Worm (Caenorhabditis elegans): ENCODE data around the gene T22G5.3.

The T22G5.3 gene

DNA sequence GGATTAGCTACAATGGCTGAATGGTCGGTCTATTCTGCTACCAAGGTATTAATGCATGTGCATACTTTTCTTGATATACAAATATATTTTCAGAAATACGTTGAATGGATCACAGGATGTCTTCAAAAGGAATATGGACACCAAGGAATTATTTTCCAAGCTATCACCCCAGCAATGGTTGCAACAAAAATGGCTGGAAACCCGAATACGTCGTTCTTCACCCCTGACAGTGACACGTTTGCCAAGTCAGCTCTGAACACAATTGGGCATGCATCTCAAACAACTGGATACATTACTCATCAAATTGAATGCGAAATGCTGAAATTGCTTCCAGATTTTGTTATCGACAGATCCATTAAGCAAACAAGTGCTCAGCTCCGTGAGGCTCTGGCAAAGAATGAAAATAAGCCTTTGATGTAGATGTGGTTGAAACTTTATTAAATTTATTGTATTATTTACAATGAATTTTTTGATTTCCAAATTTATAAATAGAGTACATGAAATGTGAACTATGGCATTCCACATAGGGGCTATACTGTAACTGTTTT is 26.9 kb downstream of the T22G5.3 start (continued):
- TF ChIP-seq F37B4.10 (GFP tag; IDR thresholded peaks at IDR 0.05) = peak; percentile 93; the same call in 1 of the 2 replicates
- 0 out of 2 replicates have a peak, but pooled peaks have one; percentile 69 for TF ChIP-seq lag-1 (GFP tag; IDR thresholded peaks at IDR 0.05)
- no peak for TF ChIP-seq snpc-3.4 (tag; optimal IDR thresholded peaks at IDR 0.05)
- peak in 1 of 3 experiments; percentile 55 for TF ChIP-seq lin-35 (GFP tag; optimal IDR thresholded peaks at IDR 0.05)
- peak; percentile 71 for TF ChIP-seq tbp1 (GFP tag; optimal IDR thresholded peaks at IDR 0.05)
- TF ChIP-seq F39B2.1 (GFP tag; IDR thresholded peaks at IDR 0.05) = no peak
- TF ChIP-seq Y79H2A.3 (GFP tag; conservative IDR thresholded peaks at IDR 0.05) = peak; percentile 64; the same call in 1 of the 2 replicates
- TF ChIP-seq mel-28 (tag; optimal IDR thresholded peaks at IDR 0.05; ENCODE audit: borderline replicate concordance) = peak; percentile 88
- TF ChIP-seq atf-7 (tag; optimal IDR thresholded peaks at IDR 0.05) = peak; percentile 90
- TF ChIP-seq sdz-38 (tag; optimal IDR thresholded peaks at IDR 0.05) = no peak
- no peak for TF ChIP-seq ceh-79 (tag; optimal IDR thresholded peaks at IDR 0.05)
- TF ChIP-seq ztf-22 (GFP tag; optimal IDR thresholded peaks at IDR 0.05) = peak; percentile 76
- TF ChIP-seq pbrm-1 (GFP tag; IDR thresholded peaks at IDR 0.05) = peak; percentile 61; the same call in 1 of the 2 replicates
- TF ChIP-seq madf-10 (tag; optimal IDR thresholded peaks at IDR 0.05) = peak; percentile 64
- TF ChIP-seq F33H1.4 (GFP tag; IDR thresholded peaks at IDR 0.05) = no peak; the same call in none of the 2 replicates
- TF ChIP-seq ceh-58 (GFP tag; IDR thresholded peaks at IDR 0.05) = no peak
- peak; percentile 65 for TF ChIP-seq F10E7.11 (tag; optimal IDR thresholded peaks at IDR 0.05)
- TF ChIP-seq B0035.1 (tag; optimal IDR thresholded peaks at IDR 0.05) = peak; percentile 69
- TF ChIP-seq lir-1 (GFP tag; conservative IDR thresholded peaks at IDR 0.05) = peak; percentile 73
- TF ChIP-seq ztf-26 (tag; optimal IDR thresholded peaks at IDR 0.05) = peak; percentile 86
- TF ChIP-seq cebp-1 (GFP tag; IDR thresholded peaks at IDR 0.05) = peak; percentile 77
- peak; percentile 94 for TF ChIP-seq cebp-1 (tag; optimal IDR thresholded peaks at IDR 0.05)
- TF ChIP-seq nfyb-1 (GFP tag; IDR thresholded peaks at IDR 0.05) = peak; percentile 95
- TF ChIP-seq snpc-1.3 (tag; optimal IDR thresholded peaks at IDR 0.05; ENCODE audit: insufficient read depth) = no peak
- TF ChIP-seq ceh-100 (GFP tag; IDR thresholded peaks at IDR 0.05) = peak; percentile 54; the same call in 1 of the 2 replicates
- TF ChIP-seq ets-4 (GFP tag; optimal IDR thresholded peaks at IDR 0.05) = peak; percentile 81
- peak; percentile 78 for TF ChIP-seq ZK185.1 (tag; optimal IDR thresholded peaks at IDR 0.05; ENCODE audit: poor library complexity, severe bottlenecking)
- peak; percentile 70 for TF ChIP-seq mcd-1 (GFP tag; IDR thresholded peaks at IDR 0.05)
- TF ChIP-seq B0336.3 (GFP tag; IDR thresholded peaks at IDR 0.05) = peak; percentile 96
- TF ChIP-seq F52B5.7 (tag; optimal IDR thresholded peaks at IDR 0.05) = peak; percentile 92
- no peak for TF ChIP-seq akir-1 (GFP tag; optimal IDR thresholded peaks at IDR 0.05)
- no peak; the same call in 1 of the 2 replicates for TF ChIP-seq B0019.2 (GFP tag; conservative IDR thresholded peaks at IDR 0.05)
- no peak for TF ChIP-seq T26A5.8 (tag; optimal IDR thresholded peaks at IDR 0.05)
- no peak for TF ChIP-seq B0261.1 (tag; optimal IDR thresholded peaks at IDR 0.05)
- peak; percentile 41 for TF ChIP-seq ceh-27 (GFP tag; optimal IDR thresholded peaks at IDR 0.05)
- no peak for TF ChIP-seq fkh-3 (tag; optimal IDR thresholded peaks at IDR 0.05)
- TF ChIP-seq Y67H2A.10 (GFP tag; conservative IDR thresholded peaks at IDR 0.05) = peak; percentile 54; the same call in 1 of the 2 replicates
- TF ChIP-seq hmg-1.2 (GFP tag; IDR thresholded peaks at IDR 0.05) = peak; percentile 56
- TF ChIP-seq Y95B8A.8 (GFP tag; IDR thresholded peaks at IDR 0.05) = peak; percentile 88
- TF ChIP-seq zfh-2 (GFP tag; conservative IDR thresholded peaks at IDR 0.05) = no peak
- TF ChIP-seq F22D6.2 (tag; optimal IDR thresholded peaks at IDR 0.05) = peak; percentile 56
- TF ChIP-seq aptf-3 (GFP tag; IDR thresholded peaks at IDR 0.05) = peak; percentile 88; the same call in 1 of the 2 replicates
- TF ChIP-seq Y53F4B.3 (GFP tag; IDR thresholded peaks at IDR 0.05) = no peak; the same call in 1 of the 2 replicates
- no peak for TF ChIP-seq snpc-4 (GFP tag; optimal IDR thresholded peaks at IDR 0.05)
- peak in 1 of 4 experiments; percentile 34 for TF ChIP-seq snpc-4 (tag; optimal IDR thresholded peaks at IDR 0.05)
- no peak for TF ChIP-seq ceh-91 (GFP tag; IDR thresholded peaks at IDR 0.05)
- TF ChIP-seq snpc-1.1 (tag; optimal IDR thresholded peaks at IDR 0.05; ENCODE audit: insufficient read depth) = no peak

Measured in whole organism, young adult.